Worm (Caenorhabditis elegans): ENCODE results near the gene T23B12.11.

ce11 chrV:8499407-8499806 lies 44.2 kb downstream of the T23B12.11 start:
- TF ChIP-seq W03F9.2 (tag; optimal IDR thresholded peaks at IDR 0.05) (no peak), dao-5 (tag; optimal IDR thresholded peaks at IDR 0.05) (no peak), him-1 (tag; optimal IDR thresholded peaks at IDR 0.05) (no peak)

Measured in whole organism, L4/young adult.